Worm (Caenorhabditis elegans): ENCODE data around the gene Y97E10B.1.

Y97E10B.1 gene

DNA sequence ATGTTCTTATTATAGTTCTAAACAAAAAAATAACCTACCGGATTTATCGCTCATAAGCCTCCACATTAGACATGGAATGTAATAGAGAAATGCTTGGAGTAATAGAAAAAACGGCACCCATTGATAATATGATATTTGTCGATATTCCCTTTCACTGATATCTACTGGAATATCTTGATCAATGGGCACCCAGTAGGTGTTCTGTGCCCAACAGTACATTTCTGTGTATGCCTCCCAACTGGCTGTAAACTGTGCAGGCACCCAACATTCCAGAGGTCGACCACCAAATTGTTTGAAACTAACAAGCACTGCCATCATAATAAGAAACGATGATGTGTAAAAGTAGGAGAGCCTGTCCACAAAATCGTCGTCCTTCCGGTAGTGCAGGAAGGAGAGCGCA, 20.8 kb downstream of the Y97E10B.1 start:
- no peak for TF ChIP-seq unc-62 (GFP tag; optimal IDR thresholded peaks at IDR 0.05)

- TF ChIP-seq unc-62 (GFP tag; optimal IDR thresholded peaks at IDR 0.05): no peak
Measured at ce11 chrV:7969107-7969506, 25.4 kb downstream of the Y97E10B.1 start, which contains the start of gene che-7. Gene che-7, minus strand, starts transcription at chrV:7969207.

- TF ChIP-seq unc-62 (GFP tag; optimal IDR thresholded peaks at IDR 0.05): no peak
Measured at ce11 chrV:7970519-7970918, 26.9 kb downstream of the Y97E10B.1 start.

ce11 chrV:7971376-7971775, 27.7 kb downstream of the Y97E10B.1 start:
- no peak for TF ChIP-seq unc-62 (GFP tag; optimal IDR thresholded peaks at IDR 0.05)

ce11 chrV:7977701-7978461, 34.2 kb downstream of the Y97E10B.1 start, which contains the start of gene let-413:
Gene let-413, minus strand, starts transcription at chrV:7977776.
- TF ChIP-seq unc-62 (GFP tag; optimal IDR thresholded peaks at IDR 0.05): no peak

- no peak for TF ChIP-seq unc-62 (GFP tag; optimal IDR thresholded peaks at IDR 0.05)
Measured at ce11 chrV:7978798-7979197, 35.1 kb downstream of the Y97E10B.1 start.

- TF ChIP-seq unc-62 (GFP tag; optimal IDR thresholded peaks at IDR 0.05): no peak
Measured at ce11 chrV:7980370-7980987, 36.8 kb downstream of the Y97E10B.1 start.

ce11 chrV:7980993-7981595, 37.4 kb downstream of the Y97E10B.1 start, which contains the start of gene F26D11.1:
Gene F26D11.1, plus strand, starts transcription at chrV:7981545.
- TF ChIP-seq unc-62 (GFP tag; optimal IDR thresholded peaks at IDR 0.05): no peak

DNA sequence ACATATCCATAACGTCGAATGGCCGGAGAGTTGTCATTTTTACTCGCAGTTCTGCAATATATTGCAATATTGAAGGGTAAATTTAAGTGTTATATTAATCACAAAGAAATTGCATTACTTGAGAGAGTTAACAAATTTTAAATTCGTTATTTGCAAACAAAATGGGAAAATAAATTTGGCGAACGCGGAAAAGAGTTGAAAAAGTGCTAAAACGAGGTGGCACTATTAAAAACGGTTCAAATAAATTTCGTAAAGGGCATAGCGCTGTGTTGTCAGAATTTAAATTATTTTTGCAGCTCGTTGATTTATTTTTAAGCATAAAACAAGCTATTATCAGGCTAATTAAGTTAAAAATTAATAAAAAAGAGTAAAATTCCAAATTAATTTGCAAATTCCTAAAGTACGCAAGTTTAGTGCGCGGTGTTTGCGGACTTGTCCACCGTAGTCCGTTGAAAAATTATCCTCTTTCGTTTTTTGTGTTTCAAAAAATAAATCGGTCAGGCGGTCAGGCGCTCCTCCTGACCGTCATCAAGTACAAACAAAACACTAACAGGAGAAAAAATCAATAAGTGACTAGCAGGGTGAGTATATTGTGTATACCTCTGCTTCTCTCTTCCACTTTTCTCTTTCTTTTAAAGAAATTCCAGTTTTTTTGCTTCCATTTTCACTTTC, 39.8 kb downstream of the Y97E10B.1 start, which contains the start of the genes natb-1 and abhd-12:
natb-1 (minus strand) TSS at position 51 of the 672 bp plus-strand sequence.
abhd-12 (plus strand) TSS at position 499 of the 672 bp plus-strand sequence.
- no peak for TF ChIP-seq unc-62 (GFP tag; optimal IDR thresholded peaks at IDR 0.05)

DNA sequence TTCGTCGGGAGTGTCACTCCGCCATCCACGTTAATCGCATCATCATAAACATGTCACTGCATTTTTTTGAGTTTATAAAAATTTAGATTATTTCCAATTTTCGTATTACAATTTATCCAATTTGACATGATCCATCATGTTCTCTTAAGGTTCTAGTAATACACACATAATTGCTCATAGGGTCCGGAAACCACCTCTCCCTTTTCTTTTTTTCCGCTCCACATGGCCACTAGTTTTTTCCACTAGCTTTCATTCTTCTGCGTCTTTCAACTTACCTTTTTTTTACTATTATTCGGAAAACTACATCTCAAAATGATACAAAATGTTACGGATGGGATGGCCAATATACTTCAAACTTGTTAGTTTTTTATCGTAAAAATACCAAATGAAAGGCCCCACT, 42.2 kb downstream of the Y97E10B.1 start, which contains the start of gene Y97E10AL.1:
Y97E10AL.1 (plus strand) TSS at position 301 of the 400 bp plus-strand sequence.
- no peak for TF ChIP-seq unc-62 (GFP tag; optimal IDR thresholded peaks at IDR 0.05)

DNA sequence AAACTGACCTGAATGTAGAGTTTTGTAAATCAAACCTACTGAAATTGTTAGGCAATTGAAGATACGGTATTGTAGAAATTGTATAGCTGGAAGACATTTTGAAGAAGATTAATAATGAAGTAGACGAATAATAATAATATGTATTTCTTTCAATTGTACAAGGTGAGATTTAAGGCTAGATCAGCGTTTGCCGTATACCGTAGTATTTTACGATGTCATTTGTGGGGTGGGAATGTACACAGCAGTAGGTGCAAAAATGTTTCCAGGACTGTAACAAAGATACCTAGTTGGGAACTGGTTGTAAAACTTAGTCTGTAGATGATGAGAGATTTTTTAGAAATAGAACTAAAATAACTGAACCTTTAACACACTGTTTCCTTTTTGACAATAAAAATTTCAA, 50.9 kb downstream of the Y97E10B.1 start, which contains the start of gene ceh-76:
ceh-76 (minus strand) TSS at position 101 of the 400 bp plus-strand sequence.
- TF ChIP-seq unc-62 (GFP tag; optimal IDR thresholded peaks at IDR 0.05): no peak

DNA sequence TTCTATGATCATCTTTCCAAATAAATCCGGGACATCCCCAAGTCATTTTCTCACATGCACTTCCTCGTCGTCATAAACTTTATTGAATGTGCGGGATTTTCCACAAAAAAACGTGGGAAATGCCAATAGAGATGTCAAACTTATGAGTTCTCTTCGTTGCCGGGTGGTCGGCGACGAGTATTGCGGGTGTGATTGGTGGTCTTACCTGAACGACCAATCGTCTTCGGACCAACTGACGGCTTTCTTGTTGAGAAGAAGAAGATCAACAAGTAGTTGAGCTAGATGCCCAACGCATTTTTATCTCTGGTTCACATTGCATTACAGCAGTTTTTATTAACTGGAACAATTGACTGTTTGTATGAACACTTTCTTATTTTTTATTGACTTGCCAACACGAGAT, 51.5 kb downstream of the Y97E10B.1 start:
- no peak for TF ChIP-seq unc-62 (GFP tag; optimal IDR thresholded peaks at IDR 0.05)

ce11 chrV:7995878-7996277, 52.2 kb downstream of the Y97E10B.1 start, which contains the start of gene Y97E10AR.2:
Gene Y97E10AR.2, plus strand, starts transcription at chrV:7996178.
- no peak for TF ChIP-seq unc-62 (GFP tag; optimal IDR thresholded peaks at IDR 0.05)
